Worm (Caenorhabditis elegans) whole organism, late embryonic: ENCODE data around the gene nas-28.
A peak's percentile ranks its signal among the peaks of the same experiment; 100 is the strongest.

Experiments
- K02D7.2 ChIP-seq: sonication (generic microtip); optimal IDR thresholded peaks from 2 replicates; lab custom pipeline; 2017; ENCODE audit warnings: mild to moderate bottlenecking, missing genetic modification characterization, missing compliant biosample characterization
- T23F11.4 ChIP-seq: fragments of 200-800 bp; sonication (Bioruptor generic); optimal IDR thresholded peaks from 2 replicates; lab custom pipeline; 2018; ENCODE audit warnings: mild to moderate bottlenecking, missing genetic modification characterization, missing compliant biosample characterization
- Y22D7AL.16 ChIP-seq: sonication (generic microtip); optimal IDR thresholded peaks from 2 replicates; lab custom pipeline; 2016; ENCODE audit warnings: missing genetic modification characterization, missing compliant biosample characterization
- ahr-1 ChIP-seq: sonication (generic microtip); optimal IDR thresholded peaks from 2 replicates; lab custom pipeline; 2016; ENCODE audit warnings: missing genetic modification characterization, missing compliant biosample characterization
- ceh-14 ChIP-seq: sonication (generic microtip); optimal IDR thresholded peaks from 2 replicates; lab custom pipeline; 2016; ENCODE audit warnings: missing genotype, missing genetic modification characterization, missing compliant biosample characterization
- ceh-19 ChIP-seq: fragments of 200-800 bp; sonication (Bioruptor generic); optimal IDR thresholded peaks from 2 replicates; lab custom pipeline; 2018; ENCODE audit warnings: mild to moderate bottlenecking, missing genetic modification characterization, missing compliant biosample characterization
- ceh-22 ChIP-seq: sonication (generic microtip); optimal IDR thresholded peaks from 2 replicates; lab custom pipeline; 2017; ENCODE audit warnings: missing biosample characterization, missing genetic modification characterization
- ceh-24 ChIP-seq: sonication (generic microtip); optimal IDR thresholded peaks from 2 replicates; lab custom pipeline; 2016; ENCODE audit warnings: mild to moderate bottlenecking, missing genetic modification characterization, missing compliant biosample characterization
- ceh-30 ChIP-seq: fragments of 150-350 bp; optimal IDR thresholded peaks from 2 replicates; lab custom pipeline; 2014; ENCODE audit warnings: missing biosample characterization, missing genetic modification characterization
- ceh-31 ChIP-seq: sonication (generic microtip); optimal IDR thresholded peaks from 2 replicates; lab custom pipeline; 2016; ENCODE audit warnings: missing genetic modification characterization, missing compliant biosample characterization
- ceh-48 ChIP-seq: sonication (generic microtip); optimal IDR thresholded peaks from 2 replicates; lab custom pipeline; 2016; ENCODE audit warnings: missing genetic modification characterization, inconsistent platforms, missing compliant biosample characterization
- ceh-6 ChIP-seq: fragments of 200-800 bp; sonication (Bioruptor generic); optimal IDR thresholded peaks from 2 replicates; lab custom pipeline; 2018; ENCODE audit warnings: mild to moderate bottlenecking, missing genetic modification characterization, missing compliant biosample characterization
- che-1 ChIP-seq: sonication (generic microtip); optimal IDR thresholded peaks from 2 replicates; lab custom pipeline; 2016; ENCODE audit warnings: mild to moderate bottlenecking, missing genetic modification characterization, missing compliant biosample characterization
- dmd-4 ChIP-seq: sonication (generic microtip); optimal IDR thresholded peaks from 2 replicates; lab custom pipeline; 2016; ENCODE audit warnings: borderline replicate concordance, missing genetic modification characterization, missing compliant biosample characterization
- elt-2 ChIP-seq: sonication (generic microtip); optimal IDR thresholded peaks from 2 replicates; lab custom pipeline; 2016; ENCODE audit warnings: missing genetic modification reagents, missing genetic modification characterization, missing compliant biosample characterization
- ets-4 ChIP-seq: sonication (generic microtip); optimal IDR thresholded peaks from 2 replicates; lab custom pipeline; 2016; ENCODE audit warnings: missing genetic modification characterization, missing compliant biosample characterization
- fkh-6 ChIP-seq: sonication (generic microtip); optimal IDR thresholded peaks from 2 replicates; lab custom pipeline; 2016; ENCODE audit warnings: missing genetic modification characterization, missing compliant biosample characterization
- hlh-13 ChIP-seq: fragments of 200-800 bp; sonication (Bioruptor generic); optimal IDR thresholded peaks from 2 replicates; lab custom pipeline; 2018; ENCODE audit warnings: mild to moderate bottlenecking, missing genetic modification characterization, missing compliant biosample characterization
- hlh-15 ChIP-seq: sonication (generic microtip); optimal IDR thresholded peaks from 2 replicates; lab custom pipeline; 2016; ENCODE audit warnings: missing genetic modification characterization, missing compliant biosample characterization
- hlh-6 ChIP-seq: sonication (generic microtip); optimal IDR thresholded peaks from 2 replicates; lab custom pipeline; 2016; ENCODE audit warnings: missing genotype, missing genetic modification characterization, missing compliant biosample characterization
- lim-6 ChIP-seq: sonication (generic microtip); optimal IDR thresholded peaks from 2 replicates; lab custom pipeline; 2016; ENCODE audit warnings: missing genetic modification characterization, missing compliant biosample characterization
- lin-11 ChIP-seq: fragments of 200-800 bp; sonication (Bioruptor generic); optimal IDR thresholded peaks from 2 replicates; lab custom pipeline; 2018; ENCODE audit warnings: mild to moderate bottlenecking, missing genetic modification characterization, missing compliant biosample characterization
- madf-2 ChIP-seq: sonication (generic microtip); optimal IDR thresholded peaks from 2 replicates; lab custom pipeline; 2017; ENCODE audit warnings: missing genetic modification characterization, missing compliant biosample characterization
- nfya-1 ChIP-seq: sonication (generic microtip); optimal IDR thresholded peaks from 2 replicates; lab custom pipeline; 2017; ENCODE audit warnings: missing genetic modification characterization, mild to moderate bottlenecking, missing compliant biosample characterization, antibody characterized with exemption, moderate library complexity
- nhr-11 ChIP-seq: fragments of 150-350 bp; optimal IDR thresholded peaks from 2 replicates; lab custom pipeline; 2014; ENCODE audit warnings: missing biosample characterization, missing genetic modification characterization
- nhr-232 ChIP-seq: sonication (generic microtip); optimal IDR thresholded peaks from 2 replicates; lab custom pipeline; 2016; ENCODE audit warnings: missing genetic modification characterization, missing compliant biosample characterization
- odd-2 ChIP-seq: sonication (generic microtip); optimal IDR thresholded peaks from 2 replicates; lab custom pipeline; 2017; ENCODE audit warnings: antibody characterized with exemption, mild to moderate bottlenecking, missing genetic modification characterization, missing compliant biosample characterization
- pag-3 ChIP-seq: sonication (generic microtip); optimal IDR thresholded peaks from 2 replicates; lab custom pipeline; 2016; ENCODE audit warnings: missing compliant biosample characterization, missing genetic modification characterization, borderline replicate concordance
- pat-9 ChIP-seq: fragments of 200-800 bp; sonication (Bioruptor generic); optimal IDR thresholded peaks from 2 replicates; lab custom pipeline; 2018; ENCODE audit warnings: mild to moderate bottlenecking, missing genetic modification characterization, moderate library complexity, missing compliant biosample characterization
- pax-1 ChIP-seq: fragments of 150-350 bp; optimal IDR thresholded peaks from 2 replicates; lab custom pipeline; 2014; ENCODE audit warnings: missing biosample characterization, missing genetic modification characterization
- pha-2 ChIP-seq: sonication (generic microtip); optimal IDR thresholded peaks from 2 replicates; lab custom pipeline; 2017; ENCODE audit warnings: mild to moderate bottlenecking, missing genetic modification characterization, missing compliant biosample characterization
- pha-4 ChIP-seq: fragments of 150-350 bp; optimal IDR thresholded peaks from 2 replicates; lab custom pipeline; 2018; ENCODE audit warnings: missing biosample characterization, missing genetic modification reagents, missing genetic modification characterization
- pqm-1 ChIP-seq: sonication (generic microtip); optimal IDR thresholded peaks from 2 replicates; lab custom pipeline; 2016; ENCODE audit warnings: missing genetic modification characterization, missing compliant biosample characterization
- pros-1 ChIP-seq: fragments of 150-350 bp; optimal IDR thresholded peaks from 2 replicates; lab custom pipeline; 2014; ENCODE audit warnings: missing biosample characterization, missing genetic modification reagents, missing genetic modification characterization
- ref-2 ChIP-seq: sonication (generic microtip); optimal IDR thresholded peaks from 2 replicates; lab custom pipeline; 2016; ENCODE audit warnings: missing genetic modification characterization, missing compliant biosample characterization
- sdc-2 ChIP-seq: sonication (generic microtip); optimal IDR thresholded peaks from 2 replicates; lab custom pipeline; 2016; ENCODE audit warnings: missing genotype, missing genetic modification characterization, missing compliant biosample characterization
- sox-2 ChIP-seq: fragments of 200-800 bp; sonication (Bioruptor generic); IDR thresholded peaks from 2 replicates; pipeline ENCODE4 v1.3.6; 2022; ENCODE audit warnings: missing genetic modification reagents, missing genetic modification characterization, missing compliant biosample characterization
- sox-4 ChIP-seq: sonication (generic microtip); optimal IDR thresholded peaks from 2 replicates; lab custom pipeline; 2017; ENCODE audit warnings: mild to moderate bottlenecking, missing genetic modification characterization, inconsistent platforms, missing compliant biosample characterization
- syd-9 ChIP-seq: sonication (generic microtip); optimal IDR thresholded peaks from 2 replicates; lab custom pipeline; 2016; ENCODE audit warnings: mild to moderate bottlenecking, missing genetic modification characterization, moderate library complexity, missing compliant biosample characterization
- tbx-2 ChIP-seq: sonication (generic microtip); optimal IDR thresholded peaks from 2 replicates; lab custom pipeline; 2016; ENCODE audit warnings: missing genetic modification characterization, missing compliant biosample characterization
- unc-3 ChIP-seq, 2 experiments: fragments of 200-800 bp in 1 of 2; sonication (Bioruptor generic) in 1 of 2; sonication (generic microtip) in 1 of 2; conservative IDR thresholded peaks in 1 of 2; optimal IDR thresholded peaks in 1 of 2; 2 replicates each; pipeline versions ENCODE4 v1.3.6 to Lab custom; 2016 to 2022; ENCODE audit warnings: missing compliant biosample characterization in 2 of 2, missing genetic modification characterization in 2 of 2, missing genetic modification reagents in 1 of 2
- unc-55 ChIP-seq: sonication (generic microtip); optimal IDR thresholded peaks from 2 replicates; lab custom pipeline; 2017; ENCODE audit warnings: missing biosample characterization, missing genetic modification reagents, missing genetic modification characterization
- unc-86 ChIP-seq: sonication (generic microtip); optimal IDR thresholded peaks from 2 replicates; lab custom pipeline; 2016; ENCODE audit warnings: missing genetic modification characterization, missing compliant biosample characterization
- zip-5 ChIP-seq: sonication (generic microtip); optimal IDR thresholded peaks from 2 replicates; lab custom pipeline; 2016; ENCODE audit warnings: missing genetic modification characterization, missing compliant biosample characterization
- ztf-16 ChIP-seq: sonication (generic microtip); optimal IDR thresholded peaks from 2 replicates; lab custom pipeline; 2017; ENCODE audit warnings: missing genetic modification characterization, missing compliant biosample characterization

nas-28 gene

ce11 chrIII:6164253-6164971 is 18.6 kb downstream of the nas-28 start, which contains the start of gene F42A10.9:
Gene F42A10.9, plus strand, starts transcription at chrIII:6164573.
- TF ChIP-seq elt-2 (tag; lab: Kevin White, UChicago), result peak; percentile 18
- no peak for TF ChIP-seq ceh-6 (GFP tag; lab: Kevin White, UChicago)

ce11 chrIII:6163381-6163780 is 19.6 kb downstream of the nas-28 start:
- TF ChIP-seq ztf-16 (no peak), pag-3 (no peak)
- TF ChIP-seq, all 69 proteins: peak for 0

ce11 chrIII:6158642-6159475 is 24.2 kb downstream of the nas-28 start, which contains the start of gene nfm-1:
Gene nfm-1, plus strand, starts transcription at chrIII:6159453.
- TF ChIP-seq ahr-1 (tag; lab: Kevin White, UChicago) (peak; percentile 31), ceh-24 (tag; lab: Kevin White, UChicago) (peak; percentile 32), nhr-232 (peak; percentile 57), sdc-2 (peak; percentile 19), dmd-4 (peak; percentile 21), sox-2 (GFP tag; lab: Robert Waterston, UW) (peak; percentile 77), ceh-48 (tag; lab: Kevin White, UChicago) (peak; percentile 77), T23F11.4 (peak; percentile 76), nfya-1 (tag; lab: Kevin White, UChicago) (peak; percentile 63), pat-9 (tag; lab: Kevin White, UChicago) (peak; percentile 80), lin-11 (tag; lab: Kevin White, UChicago) (peak; percentile 78), pag-3 (no peak), pros-1 (tag; lab: Kevin White, UChicago) (peak; percentile 4), pha-2 (tag; lab: Kevin White, UChicago) (peak; percentile 85), unc-3 (GFP tag; conservative IDR thresholded peaks at IDR 0.05; lab: Robert Waterston, UW) (peak; percentile 84), unc-3 (tag; optimal IDR thresholded peaks at IDR 0.05; lab: Kevin White, UChicago) (peak; percentile 83), hlh-6 (tag; lab: Kevin White, UChicago) (peak; percentile 26), tbx-2 (peak; percentile 58), fkh-6 (no peak), K02D7.2 (tag; lab: Kevin White, UChicago) (peak; percentile 65), ceh-30 (tag; lab: Kevin White, UChicago) (no peak), madf-2 (tag; lab: Kevin White, UChicago) (peak; percentile 81), che-1 (tag; lab: Kevin White, UChicago) (peak; percentile 82), lim-6 (tag; lab: Kevin White, UChicago) (no peak), Y22D7AL.16 (tag; lab: Kevin White, UChicago) (peak; percentile 66), nhr-11 (tag; lab: Kevin White, UChicago) (no peak), ceh-22 (tag; lab: Kevin White, UChicago) (no peak), ceh-6 (GFP tag; lab: Kevin White, UChicago) (peak; percentile 86), pha-4 (no peak), odd-2 (peak; percentile 35), unc-86 (tag; lab: Kevin White, UChicago) (peak; percentile 68), pax-1 (tag; lab: Kevin White, UChicago) (no peak), syd-9 (tag; lab: Kevin White, UChicago) (peak; percentile 48), ceh-19 (GFP tag; lab: Kevin White, UChicago) (peak; percentile 87), zip-5 (tag; lab: Kevin White, UChicago) (peak; percentile 52), sox-4 (tag; lab: Kevin White, UChicago) (peak; percentile 86), hlh-15 (peak; percentile 63), ceh-14 (tag; lab: Kevin White, UChicago) (peak; percentile 25), unc-55 (GFP tag; lab: Kevin White, UChicago) (no peak), pqm-1 (tag; lab: Kevin White, UChicago) (no peak), ets-4 (tag; lab: Kevin White, UChicago) (no peak), ref-2 (tag; lab: Kevin White, UChicago) (peak; percentile 64), ceh-31 (tag; lab: Kevin White, UChicago) (peak; percentile 41), hlh-13 (GFP tag; lab: Kevin White, UChicago) (peak; percentile 40)
